Fruit fly (Drosophila melanogaster) whole organism, embryonic: ENCODE measurements around the gene CG3740.

Experiments
- Adf1 ChIP-seq: fragments of 200-800 bp; sonication (Bioruptor generic); IDR thresholded peaks from 2 replicates; pipeline ENCODE4 v1.3.6; 2022; ENCODE audit warnings: missing biosample characterization, missing genetic modification characterization
- BtbVII ChIP-seq: fragments of 200-800 bp; sonication (Bioruptor generic); optimal IDR thresholded peaks from 3 replicates; lab custom pipeline; 2017; ENCODE audit warnings: missing biosample characterization, mild to moderate bottlenecking, missing genetic modification characterization
- CG10321 ChIP-seq: fragments of 200-800 bp; sonication (Bioruptor generic); IDR thresholded peaks from 2 replicates; pipeline ENCODE4 v1.3.6; 2022; ENCODE audit warnings: missing biosample characterization, missing genetic modification characterization
- CG12104 ChIP-seq: fragments of 200-800 bp; sonication (Bioruptor generic); optimal IDR thresholded peaks from 3 replicates; lab custom pipeline; 2016; ENCODE audit warnings: missing biosample characterization, missing genetic modification characterization
- CG12155 ChIP-seq: fragments of 200-800 bp; sonication (Bioruptor generic); optimal IDR thresholded peaks from 3 replicates; lab custom pipeline; 2016; ENCODE audit warnings: missing biosample characterization, missing genetic modification characterization
- CG13424 ChIP-seq: fragments of 200-800 bp; sonication (Bioruptor generic); optimal IDR thresholded peaks from 2 replicates; lab custom pipeline; 2019; ENCODE audit warnings: missing biosample characterization, mild to moderate bottlenecking, missing genetic modification characterization, moderate library complexity
- CG13894 ChIP-seq: fragments of 200-800 bp; sonication (Bioruptor generic); optimal IDR thresholded peaks from 3 replicates; lab custom pipeline; 2018; ENCODE audit warnings: missing biosample characterization, mild to moderate bottlenecking, missing genetic modification characterization, moderate library complexity
- CG15269 ChIP-seq: fragments of 200-800 bp; sonication (Bioruptor generic); optimal IDR thresholded peaks from 2 replicates; lab custom pipeline; 2018; ENCODE audit warnings: missing biosample characterization, mild to moderate bottlenecking, missing genetic modification characterization, moderate library complexity
- CG18476 ChIP-seq: fragments of 200-800 bp; sonication (Bioruptor generic); optimal IDR thresholded peaks from 2 replicates; lab custom pipeline; 2016; ENCODE audit warnings: missing biosample characterization, mild to moderate bottlenecking, missing genetic modification characterization
- CG2875 ChIP-seq: fragments of 200-800 bp; sonication (Bioruptor generic); optimal IDR thresholded peaks from 2 replicates; lab custom pipeline; 2017; ENCODE audit warnings: missing biosample characterization, mild to moderate bottlenecking, missing genetic modification characterization, missing genetic modification reagents
- CG30431 ChIP-seq: fragments of 200-800 bp; sonication (Bioruptor generic); optimal IDR thresholded peaks from 2 replicates; lab custom pipeline; 2017; ENCODE audit warnings: missing biosample characterization, missing genetic modification characterization
- CG31441 ChIP-seq: fragments of 200-800 bp; sonication (Bioruptor generic); IDR thresholded peaks from 2 replicates; pipeline ENCODE4 v1.3.6; 2022; ENCODE audit warnings: missing biosample characterization, missing genetic modification characterization
- CG32532 ChIP-seq: fragments of 200-800 bp; sonication (Bioruptor generic); IDR thresholded peaks from 2 replicates; pipeline ENCODE4 v1.3.6; 2022; ENCODE audit warnings: missing biosample characterization, missing genetic modification characterization
- CG32767 ChIP-seq: fragments of 200-800 bp; sonication (Bioruptor generic); IDR thresholded peaks from 2 replicates; pipeline ENCODE4 v1.3.6; 2022; ENCODE audit warnings: missing biosample characterization, missing genetic modification characterization
- CG4328 ChIP-seq: fragments of 200-800 bp; sonication (Bioruptor generic); optimal IDR thresholded peaks from 3 replicates; lab custom pipeline; 2017; ENCODE audit warnings: missing biosample characterization, missing genetic modification reagents, missing genetic modification characterization
- CG6272 ChIP-seq: fragments of 200-800 bp; sonication (Bioruptor generic); IDR thresholded peaks from 2 replicates; pipeline ENCODE4 v1.3.6; 2022; ENCODE audit warnings: missing biosample characterization, missing genetic modification characterization
- CG7839 ChIP-seq: fragments of 200-800 bp; sonication (Bioruptor generic); optimal IDR thresholded peaks from 3 replicates; lab custom pipeline; 2018; ENCODE audit warnings: missing biosample characterization, mild to moderate bottlenecking, missing genetic modification characterization, moderate library complexity
- CG7928 ChIP-seq: fragments of 200-800 bp; sonication (Bioruptor generic); optimal IDR thresholded peaks from 2 replicates; lab custom pipeline; 2017; ENCODE audit warnings: missing biosample characterization, mild to moderate bottlenecking, missing genetic modification characterization
- CG7963 ChIP-seq: fragments of 200-800 bp; sonication (Bioruptor generic); IDR thresholded peaks from 3 replicates; pipeline ENCODE4 v1.3.6; 2022; ENCODE audit warnings: missing biosample characterization, missing genetic modification characterization; ENCODE audit not compliant: partially characterized antibody
- CG7987 ChIP-seq: fragments of 200-800 bp; sonication (Bioruptor generic); optimal IDR thresholded peaks from 2 replicates; lab custom pipeline; 2018; ENCODE audit warnings: missing biosample characterization, mild to moderate bottlenecking, missing genetic modification characterization, moderate library complexity
- CG8478 ChIP-seq: fragments of >200 bp; optimal IDR thresholded peaks from 2 replicates; lab custom pipeline; 2018
- CG9727 ChIP-seq: fragments of 200-800 bp; sonication (Bioruptor generic); optimal IDR thresholded peaks from 3 replicates; lab custom pipeline; 2017; ENCODE audit warnings: missing biosample characterization, mild to moderate bottlenecking, missing genetic modification characterization
- CG9817 ChIP-seq: fragments of 200-800 bp; sonication (Bioruptor generic); optimal IDR thresholded peaks from 2 replicates; lab custom pipeline; 2018; ENCODE audit warnings: missing biosample characterization, mild to moderate bottlenecking, missing genetic modification characterization, moderate library complexity
- CHES-1-like ChIP-seq: fragments of 200-800 bp; sonication (Bioruptor generic); optimal IDR thresholded peaks from 2 replicates; lab custom pipeline; 2016; ENCODE audit warnings: missing biosample characterization, missing genetic modification characterization
- CoRest ChIP-seq: fragments of 200-800 bp; sonication (Bioruptor generic); optimal IDR thresholded peaks from 3 replicates; lab custom pipeline; 2018; ENCODE audit warnings: missing biosample characterization, mild to moderate bottlenecking, missing genetic modification characterization, moderate library complexity
- Dbx ChIP-seq: fragments of 200-800 bp; sonication (Bioruptor generic); IDR thresholded peaks from 3 replicates; pipeline ENCODE4 v1.3.6; 2022; ENCODE audit warnings: missing biosample characterization, missing genetic modification characterization
- Dip3 ChIP-seq: fragments of 200-800 bp; sonication (Bioruptor generic); optimal IDR thresholded peaks from 3 replicates; lab custom pipeline; 2016; ENCODE audit warnings: missing biosample characterization, missing genetic modification characterization
- ERR ChIP-seq: fragments of 200-800 bp; sonication (Bioruptor generic); optimal IDR thresholded peaks from 2 replicates; lab custom pipeline; 2016; ENCODE audit warnings: missing biosample characterization, missing genetic modification characterization
- HLH3B ChIP-seq: fragments of 200-800 bp; sonication (Bioruptor generic); IDR thresholded peaks from 2 replicates; pipeline ENCODE4 v1.3.6; 2022; ENCODE audit warnings: missing biosample characterization, missing genetic modification characterization
- HLH54F ChIP-seq: fragments of 200-800 bp; sonication (Bioruptor generic); optimal IDR thresholded peaks from 3 replicates; lab custom pipeline; 2016; ENCODE audit warnings: missing biosample characterization, missing genetic modification characterization
- Hr39 ChIP-seq: fragments of >200 bp; optimal IDR thresholded peaks from 2 replicates; lab custom pipeline; 2017
- MBD-R2 ChIP-seq: fragments of 200-800 bp; sonication (Bioruptor generic); IDR thresholded peaks from 2 replicates; pipeline ENCODE4 v1.3.6; 2022; ENCODE audit warnings: missing biosample characterization, missing genetic modification characterization
- Myb ChIP-seq: fragments of 200-800 bp; sonication (Bioruptor generic); optimal IDR thresholded peaks from 2 replicates; lab custom pipeline; 2016; ENCODE audit warnings: missing biosample characterization, missing genetic modification characterization
- NC2β ChIP-seq: fragments of 200-800 bp; sonication (Bioruptor generic); optimal IDR thresholded peaks from 2 replicates; lab custom pipeline; 2016; ENCODE audit warnings: missing biosample characterization, missing genetic modification characterization
- Rfx ChIP-seq: fragments of 200-800 bp; sonication (Bioruptor generic); IDR thresholded peaks from 2 replicates; pipeline ENCODE4 v1.3.6; 2022; ENCODE audit warnings: missing biosample characterization, missing genetic modification characterization
- Sox100B ChIP-seq: fragments of 200-800 bp; sonication (Bioruptor generic); optimal IDR thresholded peaks from 3 replicates; lab custom pipeline; 2018; ENCODE audit warnings: missing biosample characterization, mild to moderate bottlenecking, missing genetic modification characterization
- Tbp ChIP-seq: fragments of >200 bp; optimal IDR thresholded peaks from 2 replicates; lab custom pipeline; 2018; ENCODE audit warnings: missing biosample characterization, missing genetic modification characterization
- al ChIP-seq: fragments of 200-800 bp; sonication (Bioruptor generic); IDR thresholded peaks from 2 replicates; pipeline ENCODE4 v1.3.6; 2022; ENCODE audit warnings: missing biosample characterization, missing genetic modification characterization
- az2 ChIP-seq: fragments of 200-800 bp; sonication (Bioruptor generic); optimal IDR thresholded peaks from 3 replicates; lab custom pipeline; 2016; ENCODE audit warnings: missing biosample characterization, missing genetic modification characterization
- bab2 ChIP-seq: fragments of 200-800 bp; sonication (Bioruptor generic); optimal IDR thresholded peaks from 2 replicates; lab custom pipeline; 2016; ENCODE audit warnings: missing biosample characterization, missing genetic modification characterization
- btn ChIP-seq: fragments of 200-800 bp; sonication (Bioruptor generic); optimal IDR thresholded peaks from 2 replicates; lab custom pipeline; 2016; ENCODE audit warnings: missing biosample characterization, missing genetic modification characterization
- ci ChIP-seq: fragments of 200-800 bp; sonication (Bioruptor generic); IDR thresholded peaks from 3 replicates; pipeline ENCODE4 v1.3.6; 2022; ENCODE audit warnings: missing biosample characterization, missing genetic modification characterization
- dan ChIP-seq: fragments of 200-800 bp; sonication (Bioruptor generic); IDR thresholded peaks from 2 replicates; pipeline ENCODE4 v1.3.6; 2022; ENCODE audit warnings: missing biosample characterization, missing genetic modification characterization
- emc ChIP-seq: fragments of 200-800 bp; sonication (Bioruptor generic); optimal IDR thresholded peaks from 2 replicates; lab custom pipeline; 2016; ENCODE audit warnings: missing biosample characterization, missing genetic modification characterization
- klu ChIP-seq: fragments of 200-800 bp; sonication (Bioruptor generic); IDR thresholded peaks from 2 replicates; pipeline ENCODE4 v1.3.6; 2022; ENCODE audit warnings: missing biosample characterization, missing genetic modification characterization
- nom ChIP-seq: fragments of 200-800 bp; sonication (Bioruptor generic); optimal IDR thresholded peaks from 2 replicates; lab custom pipeline; 2017; ENCODE audit warnings: missing biosample characterization, missing genetic modification characterization, mild to moderate bottlenecking, moderate library complexity, missing genetic modification reagents
- pfk ChIP-seq: fragments of 200-800 bp; sonication (Bioruptor generic); optimal IDR thresholded peaks from 2 replicates; lab custom pipeline; 2018; ENCODE audit warnings: missing biosample characterization, mild to moderate bottlenecking, missing genetic modification characterization, moderate library complexity
- run ChIP-seq: fragments of 200-800 bp; sonication (Bioruptor generic); optimal IDR thresholded peaks from 3 replicates; lab custom pipeline; 2018; ENCODE audit warnings: missing biosample characterization, mild to moderate bottlenecking, missing genetic modification characterization
- sim ChIP-seq: fragments of 200-800 bp; sonication (Bioruptor generic); IDR thresholded peaks from 2 replicates; pipeline ENCODE4 v1.3.6; 2022; ENCODE audit warnings: missing biosample characterization, missing genetic modification characterization
- tgo ChIP-seq: fragments of 200-800 bp; sonication (Bioruptor generic); IDR thresholded peaks from 3 replicates; pipeline ENCODE4 v1.3.6; 2022; ENCODE audit warnings: missing biosample characterization, missing genetic modification characterization
- trh ChIP-seq: fragments of 200-800 bp; sonication (Bioruptor generic); optimal IDR thresholded peaks from 2 replicates; lab custom pipeline; 2016; ENCODE audit warnings: missing biosample characterization, missing genetic modification characterization
- zen ChIP-seq: fragments of 200-800 bp; sonication (Bioruptor generic); optimal IDR thresholded peaks from 3 replicates; lab custom pipeline; 2018; ENCODE audit warnings: missing biosample characterization, mild to moderate bottlenecking, missing genetic modification characterization, moderate library complexity
- zfh1 ChIP-seq: fragments of 200-800 bp; sonication (Bioruptor generic); IDR thresholded peaks from 3 replicates; pipeline ENCODE4 v1.3.6; 2022; ENCODE audit warnings: missing biosample characterization, missing genetic modification characterization

The CG3740 gene

DNA sequence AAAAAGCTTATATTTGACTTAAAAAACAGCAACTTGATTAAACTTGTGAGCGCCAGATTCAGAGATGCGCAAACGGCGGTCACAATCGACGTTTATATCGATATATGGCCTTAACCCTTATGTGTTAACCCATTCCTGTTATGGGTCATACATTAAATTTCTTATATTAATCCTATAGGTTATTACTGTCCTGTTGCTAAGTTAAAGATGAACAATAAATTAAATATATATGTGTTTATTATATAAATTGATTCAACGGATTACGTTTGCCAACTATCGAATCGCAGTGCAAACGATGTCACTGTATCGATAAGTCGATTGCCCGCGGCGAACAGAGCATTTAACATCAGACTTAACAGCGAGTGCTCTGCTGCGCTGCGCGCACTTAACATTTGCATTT lies at the start of gene CG3740, which contains the start of gene hfw:
Gene CG3740 (minus strand): TSS at position 84 of the 400 bp plus-strand sequence.
Gene hfw (plus strand): TSS at position 357 of the 400 bp plus-strand sequence.
- peak; percentile 78 for TF ChIP-seq CG31441 (GFP tag; lab: Robert Waterston, UW)
- TF ChIP-seq emc: no peak
- TF ChIP-seq CG4328 (GFP tag; lab: Kevin White, UChicago): no peak
- TF ChIP-seq nom (GFP tag; lab: Kevin White, UChicago): no peak
- TF ChIP-seq run: no peak
- peak; percentile 78 for TF ChIP-seq CG6272 (GFP tag; lab: Robert Waterston, UW)
- TF ChIP-seq CoRest (tag; lab: Kevin White, UChicago): peak; percentile 78
- no peak for TF ChIP-seq CG7839 (tag; lab: Kevin White, UChicago)
- no peak for TF ChIP-seq pfk (GFP tag; lab: Kevin White, UChicago)
- peak; percentile 78 for TF ChIP-seq al (GFP tag; lab: Robert Waterston, UW)
- TF ChIP-seq MBD-R2 (GFP tag; lab: Robert Waterston, UW): peak; percentile 57
- peak; percentile 73 for TF ChIP-seq ci (GFP tag; lab: Robert Waterston, UW)
- no peak for TF ChIP-seq Myb
- TF ChIP-seq CG12155 (GFP tag; lab: Kevin White, UChicago): peak; percentile 69
- peak; percentile 82 for TF ChIP-seq Dbx (GFP tag; lab: Robert Waterston, UW)
- TF ChIP-seq zen (tag; lab: Kevin White, UChicago): peak; percentile 68
- no peak for TF ChIP-seq ERR (GFP tag; lab: Kevin White, UChicago)
- no peak for TF ChIP-seq Hr39
- TF ChIP-seq Adf1: peak; percentile 61
- TF ChIP-seq NC2β: no peak
- peak; percentile 25 for TF ChIP-seq CG13894 (tag; lab: Kevin White, UChicago)
- peak; percentile 82 for TF ChIP-seq CG32532 (GFP tag; lab: Robert Waterston, UW)
- TF ChIP-seq btn (GFP tag; lab: Kevin White, UChicago): no peak
- TF ChIP-seq CG9817: peak; percentile 77
- TF ChIP-seq Sox100B (GFP tag; lab: Kevin White, UChicago): no peak
- TF ChIP-seq CG8478: no peak
- TF ChIP-seq klu (GFP tag; lab: Robert Waterston, UW): peak; percentile 47; the same call in 1 of the 2 replicates
- TF ChIP-seq HLH54F: no peak
- TF ChIP-seq Tbp (GFP tag; lab: Kevin White, UChicago): no peak
- no peak for TF ChIP-seq CG10321 (GFP tag; lab: Robert Waterston, UW)
- TF ChIP-seq CG32767: no peak
- TF ChIP-seq trh (GFP tag; lab: Kevin White, UChicago): peak; percentile 29
- peak; percentile 77 for TF ChIP-seq tgo (GFP tag; lab: Robert Waterston, UW)
- TF ChIP-seq dan: no peak
- TF ChIP-seq CG7987 (GFP tag; lab: Kevin White, UChicago): no peak
- peak; percentile 61 for TF ChIP-seq CG15269 (tag; lab: Kevin White, UChicago)
- peak; percentile 17 for TF ChIP-seq CHES-1-like
- TF ChIP-seq zfh1 (GFP tag; lab: Robert Waterston, UW): peak; percentile 71
- peak; percentile 40 for TF ChIP-seq CG30431 (GFP tag; lab: Kevin White, UChicago)
- TF ChIP-seq sim (GFP tag; lab: Robert Waterston, UW): no peak
- TF ChIP-seq bab2 (GFP tag; lab: Kevin White, UChicago): no peak
- peak; percentile 2 for TF ChIP-seq Dip3
- peak; percentile 31 for TF ChIP-seq CG18476 (GFP tag; lab: Kevin White, UChicago)
- TF ChIP-seq CG13424: peak; percentile 74
- TF ChIP-seq Rfx (GFP tag; lab: Robert Waterston, UW): peak; percentile 85
- TF ChIP-seq CG12104 (GFP tag; lab: Kevin White, UChicago): peak; percentile 26
- TF ChIP-seq CG7928: no peak
- no peak for TF ChIP-seq CG2875 (GFP tag; lab: Kevin White, UChicago)
- peak; percentile 63 for TF ChIP-seq az2 (GFP tag; lab: Kevin White, UChicago)
- TF ChIP-seq HLH3B: peak; percentile 68
- TF ChIP-seq CG7963: peak; percentile 82
- TF ChIP-seq CG9727 (GFP tag; lab: Kevin White, UChicago): peak; percentile 54
- no peak for TF ChIP-seq BtbVII (GFP tag; lab: Kevin White, UChicago)
